Worm (Caenorhabditis elegans): ENCODE data around the gene H40L08.2.

ce11 chrX:15052385-15052784 is 25.2 kb downstream of the H40L08.2 start, which contains the start of gene H03G16.6:
- TF ChIP-seq nhr-90 (tag; optimal IDR thresholded peaks at IDR 0.05) (no peak), snpc-4 (GFP tag; optimal IDR thresholded peaks at IDR 0.05) (no peak), snpc-4 (tag; optimal IDR thresholded peaks at IDR 0.05) (no peak), hmg-20 (GFP tag; IDR thresholded peaks at IDR 0.05) (no peak), ZK185.1 (tag; optimal IDR thresholded peaks at IDR 0.05; ENCODE audit: poor library complexity, severe bottlenecking) (no peak), lir-1 (GFP tag; conservative IDR thresholded peaks at IDR 0.05) (no peak), bed-1 (GFP tag; IDR thresholded peaks at IDR 0.05) (no peak), Y79H2A.3 (GFP tag; conservative IDR thresholded peaks at IDR 0.05) (no peak), ztf-3 (GFP tag; optimal IDR thresholded peaks at IDR 0.05) (no peak), tlf-1 (GFP tag; optimal IDR thresholded peaks at IDR 0.05) (no peak), dox-1 (GFP tag; IDR thresholded peaks at IDR 0.05) (no peak), akir-1 (GFP tag; optimal IDR thresholded peaks at IDR 0.05) (no peak)
